Fruit fly (Drosophila melanogaster) whole organism, embryonic: ENCODE measurements around the gene Atg2.

Experiments
- Aef1 ChIP-seq: fragments of 200-800 bp; sonication (Bioruptor generic); IDR thresholded peaks from 3 replicates; pipeline ENCODE4 v1.3.6; 2022; ENCODE audit warnings: missing biosample characterization, missing genetic modification characterization
- Antp ChIP-seq: fragments of 200-800 bp; sonication (Bioruptor generic); optimal IDR thresholded peaks from 3 replicates; lab custom pipeline; 2016; ENCODE audit warnings: missing biosample characterization, missing genetic modification characterization
- Atf6 ChIP-seq: fragments of 200-800 bp; sonication (Bioruptor generic); IDR thresholded peaks from 2 replicates; pipeline ENCODE4 v1.3.6; 2022; ENCODE audit warnings: missing biosample characterization, missing genetic modification characterization
- Blimp-1 ChIP-seq: fragments of 200-800 bp; sonication (Bioruptor generic); optimal IDR thresholded peaks from 3 replicates; lab custom pipeline; 2018; ENCODE audit warnings: missing biosample characterization, missing genetic modification characterization, mild to moderate bottlenecking, moderate library complexity, missing genetic modification reagents
- CG10209 ChIP-seq: fragments of 200-800 bp; sonication (Bioruptor generic); optimal IDR thresholded peaks from 3 replicates; lab custom pipeline; 2017; ENCODE audit warnings: missing biosample characterization, mild to moderate bottlenecking, missing genetic modification characterization, missing genetic modification reagents
- CG11456 ChIP-seq: fragments of 200-800 bp; sonication (Bioruptor generic); IDR thresholded peaks from 3 replicates; pipeline ENCODE4 v1.3.6; 2022; ENCODE audit warnings: missing biosample characterization, missing genetic modification characterization
- CG11560 ChIP-seq: fragments of 200-800 bp; sonication (Bioruptor generic); IDR thresholded peaks from 3 replicates; pipeline ENCODE4 v1.3.6; 2022; ENCODE audit warnings: missing biosample characterization, missing genetic modification characterization
- CG12155 ChIP-seq: fragments of 200-800 bp; sonication (Bioruptor generic); optimal IDR thresholded peaks from 3 replicates; lab custom pipeline; 2016; ENCODE audit warnings: missing biosample characterization, missing genetic modification characterization
- CG12391 ChIP-seq: fragments of 200-800 bp; sonication (Bioruptor generic); optimal IDR thresholded peaks from 3 replicates; lab custom pipeline; 2018; ENCODE audit warnings: missing biosample characterization, mild to moderate bottlenecking, missing genetic modification characterization, moderate library complexity
- CG15269 ChIP-seq: fragments of 200-800 bp; sonication (Bioruptor generic); optimal IDR thresholded peaks from 2 replicates; lab custom pipeline; 2018; ENCODE audit warnings: missing biosample characterization, mild to moderate bottlenecking, missing genetic modification characterization, moderate library complexity
- CG17359 ChIP-seq: fragments of 200-800 bp; sonication (Bioruptor generic); optimal IDR thresholded peaks from 3 replicates; lab custom pipeline; 2018; ENCODE audit warnings: missing biosample characterization, mild to moderate bottlenecking, missing genetic modification characterization, moderate library complexity
- CG1792 ChIP-seq: fragments of 200-800 bp; sonication (Bioruptor generic); optimal IDR thresholded peaks from 2 replicates; lab custom pipeline; 2016; ENCODE audit warnings: missing biosample characterization, missing genetic modification characterization
- CG30020 ChIP-seq: fragments of 200-800 bp; optimal IDR thresholded peaks from 2 replicates; lab custom pipeline; 2019; ENCODE audit warnings: missing biosample characterization, mild to moderate bottlenecking, missing genetic modification characterization, moderate library complexity
- CG32772 ChIP-seq: fragments of 200-800 bp; sonication (Bioruptor generic); IDR thresholded peaks from 2 replicates; pipeline ENCODE4 v1.3.6; 2022; ENCODE audit warnings: missing biosample characterization, missing genetic modification characterization
- CG3995 ChIP-seq: fragments of 200-800 bp; sonication (Bioruptor generic); optimal IDR thresholded peaks from 3 replicates; lab custom pipeline; 2016; ENCODE audit warnings: missing biosample characterization, missing genetic modification characterization
- CG5245 ChIP-seq: fragments of 200-800 bp; sonication (Bioruptor generic); optimal IDR thresholded peaks from 3 replicates; lab custom pipeline; 2016; ENCODE audit warnings: missing biosample characterization, missing genetic modification characterization
- CG6175 ChIP-seq: fragments of 200-800 bp; sonication (Bioruptor generic); IDR thresholded peaks from 3 replicates; pipeline ENCODE4 v1.3.6; 2022; ENCODE audit warnings: missing biosample characterization, missing genetic modification characterization
- CG7839 ChIP-seq: fragments of 200-800 bp; sonication (Bioruptor generic); optimal IDR thresholded peaks from 3 replicates; lab custom pipeline; 2018; ENCODE audit warnings: missing biosample characterization, mild to moderate bottlenecking, missing genetic modification characterization, moderate library complexity
- CG9932 ChIP-seq: fragments of 200-800 bp; sonication (Bioruptor generic); IDR thresholded peaks from 2 replicates; pipeline ENCODE4 v1.3.6; 2022; ENCODE audit warnings: missing biosample characterization, missing genetic modification characterization
- Drgx ChIP-seq: fragments of 200-800 bp; sonication (Bioruptor generic); IDR thresholded peaks from 2 replicates; pipeline ENCODE4 v1.3.6; 2022; ENCODE audit warnings: missing biosample characterization, missing genetic modification characterization
- Elba2 ChIP-seq: fragments of 200-800 bp; sonication (Bioruptor generic); optimal IDR thresholded peaks from 3 replicates; lab custom pipeline; 2016; ENCODE audit warnings: missing biosample characterization, missing genetic modification characterization
- Gug ChIP-seq: fragments of 200-800 bp; sonication (Bioruptor generic); IDR thresholded peaks from 4 replicates; pipeline ENCODE4 v1.3.6; 2022; ENCODE audit warnings: missing biosample characterization, missing genetic modification characterization
- HLH3B ChIP-seq: fragments of 200-800 bp; sonication (Bioruptor generic); IDR thresholded peaks from 2 replicates; pipeline ENCODE4 v1.3.6; 2022; ENCODE audit warnings: missing biosample characterization, missing genetic modification characterization
- Hr3 ChIP-seq: fragments of 200-800 bp; sonication (Bioruptor generic); optimal IDR thresholded peaks from 3 replicates; lab custom pipeline; 2016; ENCODE audit warnings: missing biosample characterization, missing genetic modification characterization
- Med ChIP-seq: fragments of 200-800 bp; sonication (Bioruptor generic); peaks from one replicate; lab custom pipeline; 2016; ENCODE audit warnings: missing biosample characterization, missing genetic modification characterization, mild to moderate bottlenecking, inconsistent platforms, moderate library complexity
- Pdp1 ChIP-seq, 2 experiments: fragments of 200-800 bp; sonication (Bioruptor generic); optimal IDR thresholded peaks; 3 replicates each; lab custom pipeline; 2016; ENCODE audit warnings: missing biosample characterization in 2 of 2, missing genetic modification characterization in 2 of 2, mild to moderate bottlenecking in 1 of 2, moderate library complexity in 1 of 2
- Poxn ChIP-seq: fragments of 200-800 bp; sonication (Bioruptor generic); IDR thresholded peaks from 2 replicates; pipeline ENCODE4 v1.3.6; 2022; ENCODE audit warnings: missing biosample characterization, missing genetic modification characterization
- Ravus ChIP-seq: fragments of 200-800 bp; sonication (Bioruptor generic); IDR thresholded peaks from 2 replicates; pipeline ENCODE4 v1.3.6; 2022; ENCODE audit warnings: missing biosample characterization, missing genetic modification characterization
- Rfx ChIP-seq: fragments of 200-800 bp; sonication (Bioruptor generic); IDR thresholded peaks from 2 replicates; pipeline ENCODE4 v1.3.6; 2022; ENCODE audit warnings: missing biosample characterization, missing genetic modification characterization
- Xbp1 ChIP-seq: fragments of 200-800 bp; sonication (Bioruptor generic); optimal IDR thresholded peaks from 3 replicates; lab custom pipeline; 2016; ENCODE audit warnings: missing biosample characterization, mild to moderate bottlenecking, missing genetic modification characterization
- ase ChIP-seq: fragments of 200-800 bp; sonication (Bioruptor generic); IDR thresholded peaks from 3 replicates; pipeline ENCODE4 v1.3.6; 2022; ENCODE audit warnings: missing biosample characterization, missing genetic modification characterization
- dm ChIP-seq: fragments of 200-800 bp; sonication (Bioruptor generic); optimal IDR thresholded peaks from 3 replicates; lab custom pipeline; 2016; ENCODE audit warnings: missing biosample characterization, missing genetic modification characterization
- dmrt99B ChIP-seq: fragments of 200-800 bp; sonication (Bioruptor generic); optimal IDR thresholded peaks from 2 replicates; lab custom pipeline; 2018; ENCODE audit warnings: missing biosample characterization, mild to moderate bottlenecking, missing genetic modification characterization, moderate library complexity
- jing ChIP-seq: fragments of 200-800 bp; sonication (Bioruptor generic); optimal IDR thresholded peaks from 2 replicates; lab custom pipeline; 2018; ENCODE audit warnings: missing biosample characterization, mild to moderate bottlenecking, missing genetic modification characterization
- ken ChIP-seq: fragments of 200-800 bp; sonication (Bioruptor generic); IDR thresholded peaks from 3 replicates; pipeline ENCODE4 v1.3.6; 2022; ENCODE audit warnings: missing biosample characterization, missing genetic modification characterization
- lab ChIP-seq: fragments of 200-800 bp; sonication (Bioruptor generic); optimal IDR thresholded peaks from 3 replicates; lab custom pipeline; 2017; ENCODE audit warnings: missing biosample characterization, missing genetic modification characterization, mild to moderate bottlenecking, moderate library complexity, missing genetic modification reagents
- lmd ChIP-seq: fragments of 200-800 bp; sonication (Bioruptor generic); IDR thresholded peaks from 2 replicates; pipeline ENCODE4 v1.3.6; 2022; ENCODE audit warnings: missing biosample characterization, missing genetic modification characterization
- nerfin-2 ChIP-seq: fragments of 200-800 bp; sonication (Bioruptor generic); IDR thresholded peaks from 2 replicates; pipeline ENCODE4 v1.3.6; 2022; ENCODE audit warnings: missing biosample characterization, missing genetic modification characterization; ENCODE audit not compliant: partially characterized antibody
- p53 ChIP-seq: fragments of 200-800 bp; sonication (Bioruptor generic); optimal IDR thresholded peaks from 2 replicates; lab custom pipeline; 2016; ENCODE audit warnings: missing biosample characterization, missing genetic modification characterization
- pnt ChIP-seq: fragments of 200-800 bp; sonication (Bioruptor generic); optimal IDR thresholded peaks from 3 replicates; lab custom pipeline; 2016; ENCODE audit warnings: missing biosample characterization, missing genetic modification characterization
- prd ChIP-seq, 3 experiments: fragments of >200 bp in 2 of 3; fragments of 200-800 bp in 1 of 3; sonication (Bioruptor generic) in 1 of 3; optimal IDR thresholded peaks in 2 of 3; IDR thresholded peaks in 1 of 3; 2 replicates in 2 of 3; 3 replicates in 1 of 3; pipeline versions ENCODE4 v1.3.6 to Lab custom; 2017 to 2022; ENCODE audit warnings: missing biosample characterization in 1 of 3, missing genetic modification characterization in 1 of 3
- run ChIP-seq: fragments of 200-800 bp; sonication (Bioruptor generic); optimal IDR thresholded peaks from 3 replicates; lab custom pipeline; 2018; ENCODE audit warnings: missing biosample characterization, mild to moderate bottlenecking, missing genetic modification characterization
- sens ChIP-seq: fragments of 200-800 bp; sonication (Bioruptor generic); peaks from one replicate; lab custom pipeline; 2016; ENCODE audit warnings: missing biosample characterization, missing genetic modification characterization
- shn ChIP-seq: fragments of 200-800 bp; sonication (Bioruptor generic); optimal IDR thresholded peaks from 3 replicates; lab custom pipeline; 2016; ENCODE audit warnings: missing biosample characterization, missing genetic modification characterization
- sisA ChIP-seq: fragments of 200-800 bp; sonication (Bioruptor generic); IDR thresholded peaks from 2 replicates; pipeline ENCODE4 v1.3.6; 2022; ENCODE audit warnings: missing biosample characterization, missing genetic modification characterization
- tin ChIP-seq: fragments of 200-800 bp; sonication (Bioruptor generic); optimal IDR thresholded peaks from 3 replicates; lab custom pipeline; 2016; ENCODE audit warnings: missing biosample characterization, missing genetic modification characterization
- unpg ChIP-seq: fragments of 200-800 bp; sonication (Bioruptor generic); optimal IDR thresholded peaks from 3 replicates; lab custom pipeline; 2018; ENCODE audit warnings: missing biosample characterization, mild to moderate bottlenecking, missing genetic modification characterization, moderate library complexity

The Atg2 gene

DNA sequence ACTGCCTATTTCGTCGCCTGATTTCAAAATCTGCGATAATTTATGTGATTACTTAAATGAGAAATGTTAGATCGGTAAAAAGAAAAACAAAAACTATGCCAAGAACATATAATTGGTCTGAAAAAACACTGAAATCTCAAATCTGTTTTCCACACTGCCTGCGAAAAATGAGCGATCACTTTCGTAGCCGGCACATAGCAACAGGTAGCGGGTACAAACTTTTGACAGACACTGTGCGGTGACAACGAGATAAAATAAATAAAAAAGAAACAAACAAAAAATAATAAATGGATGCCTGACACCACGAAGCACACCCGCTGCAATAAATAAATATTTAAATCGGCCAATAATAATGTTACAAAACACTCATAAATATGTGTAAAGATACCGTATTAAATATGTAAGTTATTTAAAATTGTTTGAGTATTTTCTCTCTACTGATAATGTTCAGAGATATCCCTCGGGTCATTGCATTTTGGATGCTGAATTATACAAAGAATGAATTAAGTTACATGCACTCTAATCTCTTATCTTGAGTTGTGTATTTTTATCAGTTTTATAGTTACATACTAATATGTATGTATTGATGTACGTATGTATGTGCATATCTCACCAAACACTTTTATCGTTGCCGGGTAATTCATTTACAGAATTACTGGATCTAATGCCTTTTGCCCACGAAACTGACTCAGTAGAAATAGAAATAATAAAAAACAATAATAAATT, 9.0 kb upstream of the Atg2 start (continued):
- TF ChIP-seq nerfin-2 (GFP tag; lab: Robert Waterston, UW) (no peak), CG11456 (peak; percentile 48; the same call in 1 of the 3 replicates), sisA (GFP tag; lab: Robert Waterston, UW) (0 out of 2 replicates have a peak, but pooled peaks have one; percentile 20), CG1792 (GFP tag; lab: Kevin White, UChicago) (no peak), prd (optimal IDR thresholded peaks at IDR 0.05; lab: Kevin White, UChicago) (no peak), prd (GFP tag; IDR thresholded peaks at IDR 0.05; lab: Robert Waterston, UW) (peak; percentile 47; the same call in 2 of the 3 replicates), CG12391 (tag; lab: Kevin White, UChicago) (peak; percentile 26), lmd (GFP tag; lab: Robert Waterston, UW) (peak; percentile 31; the same call in 1 of the 2 replicates), CG12155 (GFP tag; lab: Kevin White, UChicago) (peak; percentile 5), CG7839 (tag; lab: Kevin White, UChicago) (peak; percentile 24), CG10209 (no peak), Rfx (peak; percentile 43; the same call in 1 of the 2 replicates), ken (no peak), CG6175 (GFP tag; lab: Robert Waterston, UW) (no peak), Aef1 (GFP tag; lab: Robert Waterston, UW) (peak; percentile 26; the same call in 1 of the 3 replicates), Blimp-1 (peak; percentile 16), shn (GFP tag; lab: Kevin White, UChicago) (peak; percentile 13), tin (GFP tag; lab: Kevin White, UChicago) (peak; percentile 25), CG17359 (tag; lab: Kevin White, UChicago) (peak; percentile 13), jing (GFP tag; lab: Kevin White, UChicago) (no peak), CG5245 (GFP tag; lab: Kevin White, UChicago) (peak; percentile 10), lab (GFP tag; lab: Kevin White, UChicago) (peak; percentile 8), dm (no peak), ase (GFP tag; lab: Robert Waterston, UW) (no peak; the same call in 2 of the 3 replicates), CG32772 (GFP tag; lab: Robert Waterston, UW) (peak; percentile 18; the same call in 1 of the 2 replicates), run (tag; lab: Kevin White, UChicago) (no peak), unpg (GFP tag; lab: Kevin White, UChicago) (peak; percentile 12), Pdp1 (GFP tag; optimal IDR thresholded peaks at IDR 0.05; lab: Kevin White, UChicago) (peak; percentile 8 to 16), dmrt99B (tag; lab: Kevin White, UChicago) (peak; percentile 30), p53 (GFP tag; lab: Kevin White, UChicago) (no peak), Drgx (GFP tag; lab: Robert Waterston, UW) (0 out of 2 replicates have a peak, but pooled peaks have one; percentile 22), Poxn (GFP tag; lab: Robert Waterston, UW) (no peak), Elba2 (GFP tag; lab: Kevin White, UChicago) (no peak), CG3995 (no peak), Antp (GFP tag; lab: Kevin White, UChicago) (peak; percentile 20), Gug (peak; percentile 62; the same call in 2 of the 4 replicates), Ravus (GFP tag; lab: Robert Waterston, UW) (no peak), Xbp1 (GFP tag; lab: Kevin White, UChicago) (peak; percentile 46), CG11560 (no peak), HLH3B (no peak), Hr3 (GFP tag; lab: Kevin White, UChicago) (peak; percentile 3), Atf6 (GFP tag; lab: Robert Waterston, UW) (0 out of 2 replicates have a peak, but pooled peaks have one; percentile 12), pnt (peak; percentile 6), CG9932 (GFP tag; lab: Robert Waterston, UW) (peak; percentile 54), CG30020 (tag; lab: Kevin White, UChicago) (no peak), Med (GFP tag; lab: Kevin White, UChicago) (peak; percentile 88), CG15269 (tag; lab: Kevin White, UChicago) (peak; percentile 16), sens (GFP tag; lab: Kevin White, UChicago) (peak; percentile 84)
